Worm (Caenorhabditis elegans): ENCODE results near the gene Y6E2A.5.

ce11 chrV:15752049-15752448, 33.6 kb upstream of the Y6E2A.5 start, which contains the start of gene str-43:
- TF ChIP-seq pqm-1 (tag; optimal IDR thresholded peaks at IDR 0.05) = no peak
- TF ChIP-seq madf-2 (tag; optimal IDR thresholded peaks at IDR 0.05) = no peak
- TF ChIP-seq nfya-1 (tag; optimal IDR thresholded peaks at IDR 0.05) = no peak
- no peak for TF ChIP-seq ceh-19 (GFP tag; optimal IDR thresholded peaks at IDR 0.05)
- TF ChIP-seq unc-42 (tag; optimal IDR thresholded peaks at IDR 0.05) = no peak
